Worm (Caenorhabditis elegans): ENCODE measurements around the gene C15F1.5.

C15F1.5 gene

DNA sequence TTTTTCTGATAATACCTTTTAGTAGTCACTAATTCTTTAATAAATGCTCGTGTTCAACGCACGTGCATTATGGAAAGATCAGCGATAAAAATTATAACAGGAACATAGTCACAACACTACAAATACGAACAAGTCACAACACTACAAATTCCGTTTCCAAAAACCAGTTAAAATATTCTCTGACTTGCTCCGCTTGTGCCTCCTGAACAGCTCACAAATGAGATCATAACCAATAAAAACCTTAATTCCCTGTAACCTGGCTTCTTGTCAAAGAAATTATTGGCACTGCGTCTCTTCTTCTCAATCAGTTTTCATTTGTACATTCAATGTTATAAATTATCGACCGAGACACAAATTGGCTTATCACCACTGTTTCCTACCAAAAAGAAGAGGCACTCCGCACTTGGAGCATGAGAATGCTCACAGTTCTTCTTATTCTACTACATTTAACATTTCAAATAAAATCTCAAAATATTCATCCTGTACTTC is 51.0 kb downstream of the C15F1.5 start, which contains the start of gene B0252.1:
TSS of gene B0252.1 (plus strand) at position 318 of the 489 bp plus-strand sequence.
- no peak for TF ChIP-seq isw-1 (GFP tag; IDR thresholded peaks at IDR 0.05)

- TF ChIP-seq fkh-8 (tag; optimal IDR thresholded peaks at IDR 0.05): no peak
- peak; percentile 32 for TF ChIP-seq elt-2 (tag; optimal IDR thresholded peaks at IDR 0.05)
These were observed 51.6 kb downstream of the C15F1.5 start, which contains the start of gene B0252.5 for ce11 chrII:6918862-6919261. TSS of gene B0252.5 (minus strand) at chrII:6918878.

All from whole organism, L1 larva.